Fruit fly (Drosophila melanogaster): Measurements from ENCODE around the gene Gr2a.

dm6 chrX:1408964-1409363, 43.3 kb upstream of the Gr2a start, which contains the start of gene futsch:
- TF ChIP-seq CTCF (optimal IDR thresholded peaks at IDR 0.05) (no peak), CG8478 (optimal IDR thresholded peaks at IDR 0.05) (no peak)
